Worm (Caenorhabditis elegans): ENCODE results near the gene rpl-3.

DNA sequence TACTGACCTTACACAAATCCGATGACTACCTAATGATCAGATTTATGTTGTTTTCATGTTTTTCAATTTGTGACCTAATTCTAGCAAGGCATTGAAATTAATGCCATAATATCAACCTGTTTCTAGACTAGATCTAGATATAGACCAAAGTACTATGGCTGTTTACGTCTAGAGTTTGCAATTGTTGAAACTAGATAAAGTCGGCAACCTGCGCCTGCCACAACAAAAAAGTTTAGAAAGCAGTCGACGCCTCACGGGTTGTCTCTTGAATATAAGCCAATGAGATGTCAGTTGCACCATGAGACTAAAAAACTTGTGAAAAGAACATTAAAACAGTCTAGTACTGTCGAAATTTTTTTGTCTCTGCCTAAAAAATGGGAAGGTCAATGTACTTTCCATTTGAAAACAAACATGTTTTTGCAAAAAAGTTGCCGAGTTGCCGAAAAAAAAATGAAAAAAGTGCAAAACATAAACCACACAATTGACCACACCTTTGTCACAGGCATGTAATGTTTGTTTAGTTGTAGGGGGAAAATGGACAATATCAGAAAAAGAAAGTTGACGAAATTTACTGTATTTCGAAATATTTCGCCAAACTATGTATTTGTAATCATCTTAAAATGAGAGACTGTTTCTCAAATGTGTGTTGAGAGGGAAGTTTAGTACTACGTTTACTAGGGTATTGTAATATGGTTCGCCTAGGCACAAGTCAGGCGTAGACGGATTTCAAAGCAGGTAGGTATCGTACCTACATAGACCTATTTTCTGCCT is 11.5 kb downstream of the rpl-3 start:
- TF ChIP-seq D1046.2 (GFP tag; IDR thresholded peaks at IDR 0.05) (no peak), nhr-6 (tag; optimal IDR thresholded peaks at IDR 0.05) (no peak), hlh-30 (tag; optimal IDR thresholded peaks at IDR 0.05; ENCODE audit: insufficient read depth) (peak; percentile 7), snpc-4 (tag; optimal IDR thresholded peaks at IDR 0.05) (no peak), lir-3 (tag; optimal IDR thresholded peaks at IDR 0.05) (no peak), ceh-32 (tag; optimal IDR thresholded peaks at IDR 0.05; ENCODE audit: poor library complexity) (no peak), nhr-48 (tag; optimal IDR thresholded peaks at IDR 0.05) (no peak), mdl-1 (tag; optimal IDR thresholded peaks at IDR 0.05) (no peak), ama-1 (optimal IDR thresholded peaks at IDR 0.05) (no peak), lsy-2 (tag; optimal IDR thresholded peaks at IDR 0.05) (no peak), fkh-10 (GFP tag; optimal IDR thresholded peaks at IDR 0.05) (no peak)
